Fruit fly (Drosophila melanogaster): ENCODE measurements around the gene CG8141.

dm6 chr3R:13208451-13208850, 17.1 kb downstream of the CG8141 start:
- TF ChIP-seq CG8478 (optimal IDR thresholded peaks at IDR 0.05) (no peak), CTCF (optimal IDR thresholded peaks at IDR 0.05) (no peak)
